Worm (Caenorhabditis elegans) whole organism, early embryonic: ENCODE data around the gene C13G3.1.

Experiments
- B0310.2 ChIP-seq: sonication (generic microtip); optimal IDR thresholded peaks from 2 replicates; lab custom pipeline; 2016; ENCODE audit warnings: mild to moderate bottlenecking, missing genetic modification characterization, missing compliant biosample characterization
- aly-1 ChIP-seq: sonication (generic microtip); optimal IDR thresholded peaks from 2 replicates; lab custom pipeline; 2016; ENCODE audit warnings: missing genetic modification characterization, missing compliant biosample characterization
- ama-1 ChIP-seq: fragments of 150-350 bp; optimal IDR thresholded peaks from 2 replicates; lab custom pipeline; 2014
- ceh-13 ChIP-seq: fragments of 200-800 bp; sonication (Bioruptor generic); optimal IDR thresholded peaks from 2 replicates; lab custom pipeline; 2018; ENCODE audit warnings: mild to moderate bottlenecking, missing genetic modification characterization, missing compliant biosample characterization
- ets-7 ChIP-seq: sonication (generic microtip); optimal IDR thresholded peaks from 2 replicates; lab custom pipeline; 2016; ENCODE audit warnings: missing genotype, missing genetic modification characterization, missing compliant biosample characterization
- flt-1 ChIP-seq: fragments of 200-800 bp; sonication (Bioruptor generic); IDR thresholded peaks from 2 replicates; pipeline ENCODE4 v1.3.6; 2022; ENCODE audit warnings: missing genetic modification characterization, missing compliant biosample characterization
- hmbx-1 ChIP-seq: sonication (generic microtip); optimal IDR thresholded peaks from 2 replicates; lab custom pipeline; 2016; ENCODE audit warnings: mild to moderate bottlenecking, missing genetic modification characterization, missing compliant biosample characterization
- hmg-4 ChIP-seq: fragments of 200-800 bp; sonication (Bioruptor generic); optimal IDR thresholded peaks from 2 replicates; lab custom pipeline; 2018; ENCODE audit warnings: mild to moderate bottlenecking, missing genetic modification characterization, missing compliant biosample characterization
- pes-1 ChIP-seq: fragments of 200-800 bp; sonication (Bioruptor generic); IDR thresholded peaks from 2 replicates; pipeline ENCODE4 v1.3.6; 2022; ENCODE audit warnings: missing genetic modification reagents, missing genetic modification characterization, missing compliant biosample characterization
- sea-1 ChIP-seq: fragments of 200-800 bp; sonication (Bioruptor generic); conservative IDR thresholded peaks from 2 replicates; pipeline ENCODE4 v1.3.6; 2022; ENCODE audit warnings: missing genetic modification characterization, missing compliant biosample characterization
- tbx-11 ChIP-seq: fragments of 200-800 bp; sonication (Bioruptor generic); IDR thresholded peaks from 2 replicates; pipeline ENCODE4 v1.3.6; 2022; ENCODE audit warnings: missing genetic modification characterization, missing compliant biosample characterization
- tbx-37 ChIP-seq: fragments of 200-800 bp; sonication (Bioruptor generic); conservative IDR thresholded peaks from 2 replicates; pipeline ENCODE4 v1.3.6; 2022; ENCODE audit warnings: missing genetic modification reagents, missing genetic modification characterization, missing compliant biosample characterization
- tra-4 ChIP-seq: sonication (generic microtip); optimal IDR thresholded peaks from 2 replicates; lab custom pipeline; 2017; ENCODE audit warnings: missing genetic modification characterization, missing compliant biosample characterization

DNA sequence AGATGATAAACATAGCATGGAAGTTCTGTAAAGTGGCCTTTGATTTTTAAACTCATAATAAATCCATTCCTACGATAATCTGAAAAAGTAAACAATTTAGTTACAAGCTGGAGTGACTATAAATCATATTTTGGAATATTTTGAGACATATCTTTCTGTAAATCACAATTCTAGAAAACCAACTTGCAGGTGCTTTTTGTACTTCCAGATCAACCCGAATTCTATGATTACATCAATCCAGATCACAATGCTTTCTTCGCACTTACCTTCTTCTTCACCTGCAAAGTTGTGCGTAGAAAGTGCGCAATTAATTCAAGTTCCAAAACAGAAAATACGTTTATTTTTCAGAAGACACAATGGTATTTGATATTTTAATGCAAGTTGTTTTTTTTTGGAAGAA lies 2.5 kb upstream of the C13G3.1 start:
- TF ChIP-seq ama-1 (lab: Kevin White, UChicago) (no peak), hmbx-1 (tag; lab: Kevin White, UChicago) (no peak), aly-1 (tag; lab: Kevin White, UChicago) (no peak), ceh-13 (GFP tag; lab: Kevin White, UChicago) (no peak), pes-1 (GFP tag; lab: Robert Waterston, UW) (no peak), tra-4 (tag; lab: Kevin White, UChicago) (no peak), sea-1 (no peak), tbx-11 (GFP tag; lab: Robert Waterston, UW) (no peak), flt-1 (GFP tag; lab: Robert Waterston, UW) (no peak), tbx-37 (GFP tag; lab: Robert Waterston, UW) (no peak), ets-7 (no peak), hmg-4 (GFP tag; lab: Kevin White, UChicago) (no peak), B0310.2 (tag; lab: Kevin White, UChicago) (no peak)
